Fruit fly (Drosophila melanogaster) S2 (cell line): ENCODE data around the gene SKIP.

Source experiments
- CG8478 ChIP-seq: fragments of >200 bp; optimal IDR thresholded peaks from 2 replicates; lab custom pipeline; 2018
- CTCF ChIP-seq, 2 experiments: fragments of >200 bp; optimal IDR thresholded peaks; 2 replicates each; lab custom pipeline; 2018

The SKIP gene

dm6 chr3R:22158699-22159098 is 25.1 kb downstream of the SKIP start:
- TF ChIP-seq CTCF (optimal IDR thresholded peaks at IDR 0.05; lab: Kevin White, UChicago) (no peak), CG8478 (lab: Kevin White, UChicago) (no peak)

- TF ChIP-seq CG8478 (lab: Kevin White, UChicago) (no peak), CTCF (optimal IDR thresholded peaks at IDR 0.05; lab: Kevin White, UChicago) (no peak)
Observed at dm6 chr3R:22161613-22162409, 28.2 kb downstream of the SKIP start.

dm6 chr3R:22163258-22163805 is 29.7 kb downstream of the SKIP start:
- no peak for TF ChIP-seq CG8478 (lab: Kevin White, UChicago)
- no peak for TF ChIP-seq CTCF (optimal IDR thresholded peaks at IDR 0.05; lab: Kevin White, UChicago)

- TF ChIP-seq CTCF (optimal IDR thresholded peaks at IDR 0.05; lab: Kevin White, UChicago) (no peak), CG8478 (lab: Kevin White, UChicago) (no peak)
Observed at dm6 chr3R:22171576-22171975, 37.9 kb downstream of the SKIP start.

dm6 chr3R:22172454-22173413 is 39.1 kb downstream of the SKIP start:
- TF ChIP-seq CTCF (optimal IDR thresholded peaks at IDR 0.05; lab: Kevin White, UChicago) = no peak
- no peak for TF ChIP-seq CG8478 (lab: Kevin White, UChicago)

- no peak for TF ChIP-seq CTCF (optimal IDR thresholded peaks at IDR 0.05; lab: Kevin White, UChicago)
- no peak for TF ChIP-seq CG8478 (lab: Kevin White, UChicago)
Observed at dm6 chr3R:22175745-22176144, 42.1 kb downstream of the SKIP start.

dm6 chr3R:22182274-22182673 is 48.6 kb downstream of the SKIP start:
- TF ChIP-seq CG8478 (lab: Kevin White, UChicago) (no peak), CTCF (optimal IDR thresholded peaks at IDR 0.05; lab: Kevin White, UChicago) (no peak)

- TF ChIP-seq CTCF (optimal IDR thresholded peaks at IDR 0.05; lab: Kevin White, UChicago) (no peak), CG8478 (lab: Kevin White, UChicago) (no peak)
Observed at dm6 chr3R:22182939-22183338, 49.3 kb downstream of the SKIP start.

dm6 chr3R:22184077-22184476 is 50.4 kb downstream of the SKIP start:
- no peak for TF ChIP-seq CTCF (optimal IDR thresholded peaks at IDR 0.05; lab: Kevin White, UChicago)
- TF ChIP-seq CG8478 (lab: Kevin White, UChicago) = no peak

dm6 chr3R:22185676-22186075 is 52.0 kb downstream of the SKIP start:
- TF ChIP-seq CTCF (optimal IDR thresholded peaks at IDR 0.05; lab: Kevin White, UChicago) (no peak), CG8478 (lab: Kevin White, UChicago) (no peak)

- TF ChIP-seq CTCF (optimal IDR thresholded peaks at IDR 0.05; lab: Kevin White, UChicago) (no peak), CG8478 (lab: Kevin White, UChicago) (no peak)
Observed at dm6 chr3R:22187852-22188251, 54.2 kb downstream of the SKIP start.

- TF ChIP-seq CTCF (optimal IDR thresholded peaks at IDR 0.05; lab: Kevin White, UChicago) = no peak
- no peak for TF ChIP-seq CG8478 (lab: Kevin White, UChicago)
Observed at dm6 chr3R:22193517-22193916, 59.9 kb downstream of the SKIP start.

dm6 chr3R:22194763-22195410 is 61.3 kb downstream of the SKIP start:
- TF ChIP-seq CTCF (optimal IDR thresholded peaks at IDR 0.05; lab: Kevin White, UChicago) (no peak), CG8478 (lab: Kevin White, UChicago) (no peak)
